Worm (Caenorhabditis elegans) whole organism, young adult: Measurements from ENCODE around the gene D1086.18.

Source experiments
- F10E7.11 ChIP-seq: sonication (generic microtip); optimal IDR thresholded peaks from 2 replicates; lab custom pipeline; 2017; ENCODE audit warnings: mild to moderate bottlenecking, missing genetic modification characterization, moderate library complexity, missing compliant biosample characterization
- Y67H2A.10 ChIP-seq: fragments of 200-800 bp; sonication (Bioruptor generic); conservative IDR thresholded peaks from 2 replicates; pipeline ENCODE4 v1.3.6; 2022; ENCODE audit warnings: missing genetic modification reagents, missing genetic modification characterization, missing compliant biosample characterization
- ets-4 ChIP-seq: fragments of 200-800 bp; sonication (Bioruptor generic); optimal IDR thresholded peaks from 2 replicates; lab custom pipeline; 2018; ENCODE audit warnings: mild to moderate bottlenecking, missing genetic modification characterization, missing compliant biosample characterization
- rcor-1 ChIP-seq: fragments of 200-800 bp; sonication (Bioruptor generic); IDR thresholded peaks from 2 replicates; pipeline ENCODE4 v1.3.6; 2022; ENCODE audit warnings: missing genetic modification reagents, missing genetic modification characterization, missing compliant biosample characterization
- sea-2 ChIP-seq: fragments of 200-800 bp; sonication (Bioruptor generic); IDR thresholded peaks from 2 replicates; pipeline ENCODE4 v1.3.6; 2022; ENCODE audit warnings: missing genetic modification characterization, missing compliant biosample characterization
- sptf-2 ChIP-seq: fragments of 200-800 bp; sonication (Bioruptor generic); optimal IDR thresholded peaks from 2 replicates; lab custom pipeline; 2018; ENCODE audit warnings: mild to moderate bottlenecking, missing genetic modification characterization, missing compliant biosample characterization
- unc-62 ChIP-seq: fragments of 150-350 bp; optimal IDR thresholded peaks from 2 replicates; lab custom pipeline; 2014; ENCODE audit warnings: missing biosample characterization, missing genetic modification reagents, missing genetic modification characterization

- TF ChIP-seq rcor-1 (GFP tag; lab: Robert Waterston, UW) (no peak), unc-62 (no peak), ets-4 (GFP tag; lab: Kevin White, UChicago) (no peak), F10E7.11 (no peak), Y67H2A.10 (GFP tag; lab: Robert Waterston, UW) (no peak), sea-2 (GFP tag; lab: Robert Waterston, UW) (no peak), sptf-2 (no peak)
Measured at ce11 chrV:14094953-14095352, 9.3 kb downstream of the D1086.18 start.
